Fruit fly (Drosophila melanogaster) whole organism, adult: ENCODE data around the gene CG4053.

ENCODE experiments used
- CG11617 ChIP-seq: fragments of 200-800 bp; sonication (Bioruptor generic); optimal IDR thresholded peaks from 2 replicates; lab custom pipeline; 2017; ENCODE audit warnings: mild to moderate bottlenecking, missing biosample characterization, missing genetic modification reagents, missing genetic modification characterization
- CG12768 ChIP-seq: fragments of 200-800 bp; sonication (Bioruptor generic); optimal IDR thresholded peaks from 2 replicates; lab custom pipeline; 2017; ENCODE audit warnings: missing biosample characterization, missing genetic modification characterization, mild to moderate bottlenecking, moderate library complexity, missing genetic modification reagents
- CG14711 ChIP-seq: fragments of 200-800 bp; sonication (Bioruptor generic); optimal IDR thresholded peaks from 2 replicates; lab custom pipeline; 2018; ENCODE audit warnings: missing biosample characterization, mild to moderate bottlenecking, missing genetic modification characterization, moderate library complexity
- CG1620 ChIP-seq: fragments of 200-800 bp; sonication (Bioruptor generic); optimal IDR thresholded peaks from 2 replicates; lab custom pipeline; 2016; ENCODE audit warnings: missing biosample characterization, missing genetic modification characterization
- CG33017 ChIP-seq: fragments of 200-800 bp; sonication (Bioruptor generic); optimal IDR thresholded peaks from 2 replicates; lab custom pipeline; 2018; ENCODE audit warnings: missing biosample characterization, mild to moderate bottlenecking, missing genetic modification characterization, moderate library complexity
- CG5204 ChIP-seq: fragments of 200-800 bp; sonication (Bioruptor generic); optimal IDR thresholded peaks from 2 replicates; lab custom pipeline; 2016; ENCODE audit warnings: missing biosample characterization, missing genetic modification characterization
- CG7045 ChIP-seq: fragments of 200-800 bp; sonication (Bioruptor generic); optimal IDR thresholded peaks from 2 replicates; lab custom pipeline; 2017; ENCODE audit warnings: missing biosample characterization, mild to moderate bottlenecking, missing genetic modification characterization
- CG7101 ChIP-seq: fragments of 200-800 bp; sonication (Bioruptor generic); optimal IDR thresholded peaks from 2 replicates; lab custom pipeline; 2018; ENCODE audit warnings: missing biosample characterization, mild to moderate bottlenecking, missing genetic modification characterization, moderate library complexity
- Clk ChIP-seq: fragments of 200-800 bp; sonication (Bioruptor generic); optimal IDR thresholded peaks from 2 replicates; lab custom pipeline; 2017; ENCODE audit warnings: missing biosample characterization, missing genetic modification characterization
- Crg-1 ChIP-seq: fragments of 200-800 bp; sonication (Bioruptor generic); optimal IDR thresholded peaks from 2 replicates; lab custom pipeline; 2016; ENCODE audit warnings: missing biosample characterization, missing genetic modification characterization
- Hr96 ChIP-seq: fragments of 200-800 bp; sonication (Bioruptor generic); optimal IDR thresholded peaks from 2 replicates; lab custom pipeline; 2016; ENCODE audit warnings: missing biosample characterization, missing genetic modification characterization
- Mnt ChIP-seq: fragments of 200-800 bp; sonication (Bioruptor generic); optimal IDR thresholded peaks from 2 replicates; lab custom pipeline; 2016; ENCODE audit warnings: missing biosample characterization, mild to moderate bottlenecking, missing genetic modification characterization
- bab1 ChIP-seq: fragments of 200-800 bp; sonication (Bioruptor generic); optimal IDR thresholded peaks from 3 replicates; lab custom pipeline; 2019; ENCODE audit warnings: missing biosample characterization, mild to moderate bottlenecking, missing genetic modification characterization, moderate library complexity
- cic ChIP-seq: fragments of 200-800 bp; sonication (Bioruptor generic); optimal IDR thresholded peaks from 2 replicates; lab custom pipeline; 2017; ENCODE audit warnings: missing biosample characterization, mild to moderate bottlenecking, missing genetic modification characterization, moderate library complexity
- cnc ChIP-seq, 2 experiments: fragments of >200 bp; optimal IDR thresholded peaks; 2 replicates each; lab custom pipeline; 2017
- kay ChIP-seq: fragments of 200-800 bp; sonication (Bioruptor generic); peaks from one replicate; lab custom pipeline; 2016; ENCODE audit warnings: missing biosample characterization, missing genetic modification characterization, borderline replicate concordance
- ovo ChIP-seq: fragments of 200-800 bp; sonication (Bioruptor generic); optimal IDR thresholded peaks from 2 replicates; lab custom pipeline; 2016; ENCODE audit warnings: missing biosample characterization, missing genetic modification characterization
- pad ChIP-seq: fragments of 200-800 bp; sonication (Bioruptor generic); optimal IDR thresholded peaks from 3 replicates; lab custom pipeline; 2017; ENCODE audit warnings: missing biosample characterization, missing genetic modification characterization, mild to moderate bottlenecking, moderate library complexity, missing genetic modification reagents
- tj ChIP-seq: fragments of 200-800 bp; sonication (Bioruptor generic); optimal IDR thresholded peaks from 3 replicates; lab custom pipeline; 2017; ENCODE audit warnings: missing biosample characterization, mild to moderate bottlenecking, missing genetic modification characterization, moderate library complexity
- toe ChIP-seq: fragments of 200-800 bp; sonication (Bioruptor generic); optimal IDR thresholded peaks from 2 replicates; lab custom pipeline; 2016; ENCODE audit warnings: missing biosample characterization, missing genetic modification characterization

Gene CG4053

DNA sequence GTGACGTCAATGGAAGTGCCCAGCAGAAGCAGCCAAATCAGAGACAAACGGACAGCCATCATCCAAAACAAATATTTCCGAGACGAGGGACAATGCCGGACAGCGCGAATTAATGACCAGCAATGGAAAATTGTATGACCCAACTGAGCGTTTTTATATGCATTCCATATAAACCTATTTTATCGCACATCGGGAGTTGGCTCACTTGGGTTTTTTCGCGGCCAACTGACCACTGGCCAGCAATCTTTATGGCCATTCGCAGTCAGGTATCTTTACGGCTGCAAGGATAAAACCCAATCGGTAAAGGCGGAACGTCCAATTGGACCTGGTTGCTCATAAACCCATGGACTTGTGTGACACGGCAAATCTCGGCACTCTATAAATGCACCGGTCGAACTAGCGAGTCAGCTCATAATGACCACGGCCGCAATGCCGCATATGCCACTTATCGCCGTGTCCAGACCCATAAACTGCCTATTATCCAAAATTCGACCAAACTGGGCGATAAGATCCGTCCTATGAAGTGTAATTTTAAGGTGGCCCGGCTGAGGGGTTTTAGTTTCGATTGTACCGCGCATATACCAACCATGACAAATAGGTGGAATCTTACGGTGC, at the start of gene CG4053, which contains the start of gene CG31266:
CG4053 (minus strand) TSS at position 101 of the 615 bp plus-strand sequence.
CG31266 (plus strand) TSS at position 565 of the 615 bp plus-strand sequence.
- TF ChIP-seq CG12768 (GFP tag; lab: Kevin White, UChicago) (no peak), Mnt (GFP tag; lab: Kevin White, UChicago) (no peak), CG11617 (GFP tag; lab: Kevin White, UChicago) (no peak), ovo (GFP tag; lab: Kevin White, UChicago) (no peak), Crg-1 (GFP tag; lab: Kevin White, UChicago) (no peak), CG14711 (tag; lab: Kevin White, UChicago) (no peak), pad (GFP tag; lab: Kevin White, UChicago) (no peak), tj (GFP tag; lab: Kevin White, UChicago) (no peak), CG1620 (GFP tag; lab: Kevin White, UChicago) (no peak), CG7045 (GFP tag; lab: Kevin White, UChicago) (no peak), Hr96 (GFP tag; lab: Kevin White, UChicago) (no peak)

DNA sequence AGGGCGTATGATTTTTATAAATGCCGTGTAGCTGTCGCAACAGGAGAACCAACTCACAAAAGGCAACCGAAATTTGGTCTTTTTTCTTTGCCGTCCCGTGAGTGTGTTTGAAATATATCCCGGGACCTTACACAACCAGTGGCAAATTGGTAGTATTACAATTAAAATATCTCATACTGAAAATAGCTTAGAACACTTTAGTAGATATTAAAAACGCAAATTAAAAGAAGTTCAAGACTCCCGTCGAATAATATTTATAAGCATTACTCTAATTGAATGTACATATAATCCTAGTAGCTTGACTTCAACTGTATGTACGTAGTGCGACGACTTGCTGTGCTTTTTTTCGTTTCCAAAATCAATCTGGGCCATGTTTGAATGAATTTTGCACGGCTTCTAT, 46.1 kb upstream of the CG4053 start:
- TF ChIP-seq CG14711 (tag; lab: Kevin White, UChicago) (no peak), CG11617 (GFP tag; lab: Kevin White, UChicago) (no peak), CG12768 (GFP tag; lab: Kevin White, UChicago) (no peak), Clk (GFP tag; lab: Kevin White, UChicago) (no peak), cic (GFP tag; lab: Kevin White, UChicago) (no peak), CG1620 (GFP tag; lab: Kevin White, UChicago) (no peak)

DNA sequence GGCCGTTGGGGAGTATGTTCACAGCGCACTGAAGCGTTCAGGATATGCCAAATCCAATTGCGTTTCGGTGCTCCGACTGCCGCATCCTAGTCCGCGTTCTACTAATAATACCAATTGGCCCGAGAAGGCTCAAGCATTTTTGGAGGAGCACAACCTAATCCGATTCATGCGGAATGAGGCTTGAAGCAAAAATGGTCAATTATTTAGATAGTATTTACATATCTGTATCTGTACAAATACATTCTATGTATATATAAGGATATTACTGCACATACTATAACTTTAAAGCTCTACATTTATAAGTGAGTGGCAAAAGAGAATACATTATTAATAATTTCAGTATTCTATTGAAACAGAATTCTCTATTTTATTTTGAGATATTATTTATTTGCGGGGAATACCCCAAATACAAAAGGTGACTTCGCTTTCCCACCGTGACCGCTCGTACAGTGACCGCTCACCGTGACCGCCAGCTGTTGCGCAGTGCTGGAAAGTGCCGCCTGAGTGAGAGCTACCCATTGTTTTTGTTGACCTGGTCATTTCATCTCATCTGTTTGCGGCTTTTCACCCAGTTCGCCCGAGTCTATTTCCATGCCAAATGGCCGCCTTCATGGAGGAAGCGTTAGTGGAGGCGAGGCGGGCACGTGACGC, 19.5 kb upstream of the CG4053 start, which contains the start of gene CG5292:
CG5292 (plus strand) TSS at position 486 of the 651 bp plus-strand sequence.
- TF ChIP-seq CG7045 (GFP tag; lab: Kevin White, UChicago) (peak; percentile 12), tj (GFP tag; lab: Kevin White, UChicago) (peak; percentile 37), CG12768 (GFP tag; lab: Kevin White, UChicago) (no peak), CG1620 (GFP tag; lab: Kevin White, UChicago) (peak; percentile 54), Hr96 (GFP tag; lab: Kevin White, UChicago) (peak; percentile 34), CG5204 (GFP tag; lab: Kevin White, UChicago) (peak; percentile 41), kay (GFP tag; lab: Kevin White, UChicago) (no peak), Crg-1 (GFP tag; lab: Kevin White, UChicago) (peak; percentile 38), Mnt (GFP tag; lab: Kevin White, UChicago) (peak; percentile 80), cic (GFP tag; lab: Kevin White, UChicago) (no peak), CG33017 (tag; lab: Kevin White, UChicago) (peak; percentile 65), toe (peak; percentile 52), cnc (optimal IDR thresholded peaks at IDR 0.05; lab: Kevin White, UChicago) (no peak), Clk (GFP tag; lab: Kevin White, UChicago) (no peak), bab1 (peak; percentile 70), CG11617 (GFP tag; lab: Kevin White, UChicago) (peak; percentile 46), pad (GFP tag; lab: Kevin White, UChicago) (peak; percentile 31), CG14711 (tag; lab: Kevin White, UChicago) (peak; percentile 48), CG7101 (tag; lab: Kevin White, UChicago) (peak; percentile 64), ovo (GFP tag; lab: Kevin White, UChicago) (peak; percentile 55)

DNA sequence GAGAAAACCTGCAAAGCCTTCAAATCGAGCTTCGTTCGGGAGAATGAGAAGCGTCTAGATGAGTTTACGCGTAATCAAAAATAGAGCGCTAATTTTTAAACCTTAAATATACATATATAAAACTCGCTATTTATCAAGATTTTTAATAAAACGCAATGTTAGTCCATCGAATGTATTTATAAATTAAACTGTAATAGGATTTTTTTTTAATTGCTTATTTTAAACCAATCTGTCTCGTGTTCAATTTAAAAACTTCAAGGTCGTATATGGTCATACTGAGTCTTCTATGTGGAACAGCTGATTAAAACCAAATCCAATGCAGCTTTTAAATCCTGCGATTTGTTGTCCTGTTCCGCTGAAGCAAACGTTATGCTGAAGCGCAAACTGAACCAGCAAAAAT, 18.3 kb upstream of the CG4053 start, which contains the start of gene Smug:
Smug (plus strand) TSS at position 301 of the 400 bp plus-strand sequence.
- TF ChIP-seq kay (GFP tag; lab: Kevin White, UChicago) (no peak), cic (GFP tag; lab: Kevin White, UChicago) (no peak), CG7101 (tag; lab: Kevin White, UChicago) (no peak), tj (GFP tag; lab: Kevin White, UChicago) (no peak)

DNA sequence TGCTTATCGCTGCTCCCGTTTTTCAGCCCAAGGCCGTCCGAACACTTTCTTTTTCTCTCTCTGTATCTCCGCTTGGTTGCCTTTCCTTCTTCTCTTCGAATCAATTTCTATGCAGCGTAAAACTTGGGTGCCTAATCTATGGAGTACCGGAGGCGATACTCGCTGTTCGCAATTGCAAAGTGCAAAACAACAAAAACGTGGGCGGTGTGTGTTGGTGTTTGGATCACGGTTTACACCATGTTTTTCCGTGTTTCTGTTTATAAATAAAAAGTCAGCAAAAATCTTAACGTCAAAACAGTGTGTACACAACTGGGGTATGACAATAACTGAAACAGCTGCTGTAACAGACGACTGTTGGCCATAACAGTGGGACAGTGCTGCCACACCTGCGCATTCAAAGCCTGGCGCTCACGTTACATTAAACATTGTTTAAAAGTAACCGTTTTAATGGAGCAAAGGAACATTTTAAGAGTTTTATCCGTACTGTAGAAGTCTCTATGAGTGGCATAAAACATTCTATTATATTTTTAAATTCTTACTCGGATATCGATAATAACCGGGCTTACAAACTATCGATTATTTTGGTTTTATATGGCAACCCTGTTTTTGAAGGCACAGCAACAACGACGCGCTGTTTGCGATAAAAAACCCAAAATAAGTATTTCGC, 17.2 kb upstream of the CG4053 start, which contains the start of the genes m-cup and Det:
m-cup (minus strand) TSS at position 333 of the 667 bp plus-strand sequence.
Det (plus strand) TSS at position 588 of the 667 bp plus-strand sequence.
- TF ChIP-seq kay (GFP tag; lab: Kevin White, UChicago) (peak; percentile 17), Hr96 (GFP tag; lab: Kevin White, UChicago) (peak; percentile 46), CG1620 (GFP tag; lab: Kevin White, UChicago) (peak; percentile 62), Mnt (GFP tag; lab: Kevin White, UChicago) (peak; percentile 24), bab1 (peak; percentile 75), CG7045 (GFP tag; lab: Kevin White, UChicago) (no peak), toe (peak; percentile 54), CG5204 (GFP tag; lab: Kevin White, UChicago) (peak; percentile 56), pad (GFP tag; lab: Kevin White, UChicago) (peak; percentile 25), cnc (optimal IDR thresholded peaks at IDR 0.05; lab: Kevin White, UChicago) (no peak), cic (GFP tag; lab: Kevin White, UChicago) (no peak), tj (GFP tag; lab: Kevin White, UChicago) (peak; percentile 89), CG14711 (tag; lab: Kevin White, UChicago) (peak; percentile 89)
